Fruit fly (Drosophila melanogaster): ENCODE data around the gene Sirt7.

Gene Sirt7

dm6 chr3R:29049055-29049722 is 6.5 kb upstream of the Sirt7 start, which contains the start of gene CG11837 (continued):
- TF ChIP-seq ase (GFP tag; IDR thresholded peaks at IDR 0.05) (no peak), NK7.1 (GFP tag; optimal IDR thresholded peaks at IDR 0.05) (no peak), ranshi (GFP tag; IDR thresholded peaks at IDR 0.05) (no peak), bigmax (GFP tag; optimal IDR thresholded peaks at IDR 0.05) (no peak), MTF-1 (GFP tag; optimal IDR thresholded peaks at IDR 0.05; ENCODE audit: borderline replicate concordance) (no peak), Sry-δ (GFP tag; optimal IDR thresholded peaks at IDR 0.05) (peak; percentile 2), Hr39 (optimal IDR thresholded peaks at IDR 0.05) (no peak), Gug (GFP tag; IDR thresholded peaks at IDR 0.05) (no peak), al (GFP tag; IDR thresholded peaks at IDR 0.05) (no peak), Scr (GFP tag; IDR thresholded peaks at IDR 0.05; ENCODE audit: partially characterized antibody) (peak; percentile 42), dimm (GFP tag; IDR thresholded peaks at IDR 0.05) (no peak), CG18619 (GFP tag; optimal IDR thresholded peaks at IDR 0.05) (no peak), sim (GFP tag; IDR thresholded peaks at IDR 0.05) (no peak), wor (GFP tag; IDR thresholded peaks at IDR 0.05) (no peak), en (GFP tag; optimal IDR thresholded peaks at IDR 0.05) (no peak), CG12942 (GFP tag; optimal IDR thresholded peaks at IDR 0.05) (no peak), bowl (GFP tag; IDR thresholded peaks at IDR 0.05) (no peak), odd (GFP tag; optimal IDR thresholded peaks at IDR 0.05) (no peak), CG7786 (GFP tag; optimal IDR thresholded peaks at IDR 0.05) (no peak), CG18476 (GFP tag; optimal IDR thresholded peaks at IDR 0.05) (no peak), CG15601 (tag; optimal IDR thresholded peaks at IDR 0.05) (no peak), Hmr (GFP tag; optimal IDR thresholded peaks at IDR 0.05) (no peak), CG3838 (GFP tag; optimal IDR thresholded peaks at IDR 0.05) (no peak), Ravus (GFP tag; IDR thresholded peaks at IDR 0.05) (no peak), CG17361 (GFP tag; IDR thresholded peaks at IDR 0.05) (no peak), CG4820 (GFP tag; optimal IDR thresholded peaks at IDR 0.05) (no peak), CG16813 (GFP tag; IDR thresholded peaks at IDR 0.05; ENCODE audit: partially characterized antibody) (no peak), amos (GFP tag; IDR thresholded peaks at IDR 0.05; ENCODE audit: partially characterized antibody) (peak; percentile 25; the same call in 1 of the 2 replicates), bbx (GFP tag; IDR thresholded peaks at IDR 0.05; ENCODE audit: partially characterized antibody) (peak; percentile 48; the same call in 1 of the 2 replicates), insv (GFP tag; optimal IDR thresholded peaks at IDR 0.05) (no peak), btn (GFP tag; optimal IDR thresholded peaks at IDR 0.05) (no peak), ems (GFP tag; optimal IDR thresholded peaks at IDR 0.05) (no peak), trh (GFP tag; optimal IDR thresholded peaks at IDR 0.05) (no peak), CG10979 (tag; optimal IDR thresholded peaks at IDR 0.05) (no peak), Six4 (GFP tag; optimal IDR thresholded peaks at IDR 0.05) (no peak), BEAF-32 (GFP tag; optimal IDR thresholded peaks at IDR 0.05) (peak; percentile 29), pzg (GFP tag; optimal IDR thresholded peaks at IDR 0.05) (peak; percentile 14), danr (GFP tag; IDR thresholded peaks at IDR 0.05) (no peak), CG14050 (GFP tag; IDR thresholded peaks at IDR 0.05) (no peak), Ptx1 (GFP tag; IDR thresholded peaks at IDR 0.05) (no peak), TFAM (GFP tag; optimal IDR thresholded peaks at IDR 0.05) (no peak), E2f2 (GFP tag; IDR thresholded peaks at IDR 0.05) (peak; percentile 16; the same call in 1 of the 2 replicates), Abd-B (GFP tag; optimal IDR thresholded peaks at IDR 0.05) (no peak), CG17328 (GFP tag; IDR thresholded peaks at IDR 0.05) (no peak), Pdp1 (GFP tag; optimal IDR thresholded peaks at IDR 0.05) (no peak), CG11456 (GFP tag; IDR thresholded peaks at IDR 0.05) (no peak), Doc3 (GFP tag; IDR thresholded peaks at IDR 0.05; ENCODE audit: partially characterized antibody) (no peak), fru (optimal IDR thresholded peaks at IDR 0.05) (no peak), dpn (GFP tag; optimal IDR thresholded peaks at IDR 0.05) (no peak), HmgZ (tag; optimal IDR thresholded peaks at IDR 0.05) (no peak), CG12236 (GFP tag; optimal IDR thresholded peaks at IDR 0.05) (no peak), dm (GFP tag; optimal IDR thresholded peaks at IDR 0.05) (peak; percentile 86)

All from whole organism, embryonic.